Worm (Caenorhabditis elegans) whole organism, L1 larva: ENCODE measurements around the gene syx-18.
A peak's percentile ranks its signal among the peaks of the same experiment; 100 is the strongest.

Source experiments
- C04F5.9 ChIP-seq: sonication (generic microtip); optimal IDR thresholded peaks from 2 replicates; lab custom pipeline; 2016; ENCODE audit warnings: missing genetic modification characterization, missing compliant biosample characterization
- C16A3.4 ChIP-seq: fragments of 150-350 bp; optimal IDR thresholded peaks from 2 replicates; lab custom pipeline; 2014; ENCODE audit warnings: missing biosample characterization, missing genetic modification characterization
- Y116A8C.19 ChIP-seq: sonication (generic microtip); optimal IDR thresholded peaks from 2 replicates; lab custom pipeline; 2016; ENCODE audit warnings: missing compliant biosample characterization, missing genetic modification characterization, borderline replicate concordance
- aha-1 ChIP-seq: fragments of 150-350 bp; optimal IDR thresholded peaks from 2 replicates; lab custom pipeline; 2014; ENCODE audit warnings: missing biosample characterization, missing genetic modification characterization
- ama-1 ChIP-seq: fragments of 150-350 bp; optimal IDR thresholded peaks from 2 replicates; lab custom pipeline; 2014
- blmp-1 ChIP-seq: fragments of 150-350 bp; optimal IDR thresholded peaks from 2 replicates; lab custom pipeline; 2014; ENCODE audit warnings: missing biosample characterization, missing genetic modification characterization
- ceh-63 ChIP-seq: fragments of 200-800 bp; sonication (Bioruptor generic); optimal IDR thresholded peaks from 2 replicates; lab custom pipeline; 2018; ENCODE audit warnings: mild to moderate bottlenecking, missing genetic modification characterization, missing compliant biosample characterization
- ceh-88 ChIP-seq: fragments of 200-800 bp; sonication (Bioruptor generic); IDR thresholded peaks from 2 replicates; pipeline ENCODE4 v1.3.6; 2022; ENCODE audit warnings: missing genetic modification characterization, missing compliant biosample characterization
- ces-1 ChIP-seq: fragments of 150-350 bp; optimal IDR thresholded peaks from 2 replicates; lab custom pipeline; 2014; ENCODE audit warnings: missing biosample characterization, missing genetic modification reagents, missing genetic modification characterization
- dpl-1 ChIP-seq, 3 experiments: fragments of 150-350 bp in 2 of 3; sonication (generic microtip) in 1 of 3; optimal IDR thresholded peaks; 2 replicates each; lab custom pipeline; 2014 to 2017; ENCODE audit warnings: missing biosample characterization in 3 of 3, missing genetic modification characterization in 3 of 3, missing genetic modification reagents in 3 of 3
- efl-1 ChIP-seq, 4 experiments: fragments of 150-350 bp; optimal IDR thresholded peaks in 3 of 4; peaks in 1 of 4; 1 replicate in 1 of 4; 2 replicates in 3 of 4; lab custom pipeline; 2014; ENCODE audit warnings: missing biosample characterization in 2 of 4, missing genetic modification characterization in 2 of 4, missing genetic modification reagents in 2 of 4
- elt-2 ChIP-seq: sonication (generic microtip); optimal IDR thresholded peaks from 2 replicates; lab custom pipeline; 2016; ENCODE audit warnings: missing genetic modification characterization, mild to moderate bottlenecking, inconsistent platforms, missing compliant biosample characterization, missing genetic modification reagents
- hlh-17 ChIP-seq: fragments of 200-800 bp; sonication (Bioruptor generic); optimal IDR thresholded peaks from 2 replicates; lab custom pipeline; 2018; ENCODE audit warnings: missing genetic modification characterization, mild to moderate bottlenecking, missing compliant biosample characterization, moderate library complexity, borderline replicate concordance
- hpl-2 ChIP-seq: fragments of 150-350 bp; optimal IDR thresholded peaks from 2 replicates; lab custom pipeline; 2014; ENCODE audit warnings: missing biosample characterization, missing genetic modification reagents, missing genetic modification characterization
- irx-1 ChIP-seq: sonication (generic microtip); optimal IDR thresholded peaks from 2 replicates; lab custom pipeline; 2016; ENCODE audit warnings: missing genetic modification characterization, missing compliant biosample characterization
- isw-1 ChIP-seq: fragments of 200-800 bp; sonication (Bioruptor generic); IDR thresholded peaks from 2 replicates; pipeline ENCODE4 v1.3.6; 2022; ENCODE audit warnings: missing genetic modification characterization, missing compliant biosample characterization
- jun-1 ChIP-seq: fragments of 150-350 bp; optimal IDR thresholded peaks from 2 replicates; lab custom pipeline; 2014; ENCODE audit warnings: missing biosample characterization, missing genetic modification reagents, missing genetic modification characterization
- lin-13 ChIP-seq: fragments of 150-350 bp; optimal IDR thresholded peaks from 2 replicates; lab custom pipeline; 2014; ENCODE audit warnings: missing biosample characterization, missing genetic modification reagents, missing genetic modification characterization
- lin-14 ChIP-seq: fragments of 200-800 bp; sonication (Bioruptor generic); optimal IDR thresholded peaks from 2 replicates; lab custom pipeline; 2018; ENCODE audit warnings: mild to moderate bottlenecking, missing genetic modification characterization, moderate library complexity, missing compliant biosample characterization
- lin-35 ChIP-seq, 2 experiments: fragments of 150-350 bp; optimal IDR thresholded peaks; 2 replicates each; lab custom pipeline; 2014; ENCODE audit warnings: missing biosample characterization in 2 of 2, missing genetic modification characterization in 2 of 2, missing genetic modification reagents in 2 of 2
- lir-3 ChIP-seq: sonication (generic microtip); optimal IDR thresholded peaks from 2 replicates; lab custom pipeline; 2016; ENCODE audit warnings: mild to moderate bottlenecking, missing genetic modification characterization, moderate library complexity, missing compliant biosample characterization; ENCODE audit not compliant: poor library complexity
- mab-9 ChIP-seq: fragments of 200-800 bp; sonication (Bioruptor generic); IDR thresholded peaks from 2 replicates; pipeline ENCODE4 v1.3.6; 2022; ENCODE audit warnings: missing genetic modification reagents, missing genetic modification characterization, missing compliant biosample characterization
- nhr-20 ChIP-seq: sonication (generic microtip); optimal IDR thresholded peaks from 2 replicates; lab custom pipeline; 2016; ENCODE audit warnings: mild to moderate bottlenecking, missing genetic modification characterization, missing compliant biosample characterization
- nhr-28 ChIP-seq: fragments of 150-350 bp; optimal IDR thresholded peaks from 2 replicates; lab custom pipeline; 2014; ENCODE audit warnings: missing biosample characterization, missing genetic modification characterization
- nhr-47 ChIP-seq: sonication (generic microtip); optimal IDR thresholded peaks from 2 replicates; lab custom pipeline; 2016; ENCODE audit warnings: mild to moderate bottlenecking, missing genetic modification characterization, moderate library complexity, missing compliant biosample characterization
- nhr-71 ChIP-seq: sonication (generic microtip); optimal IDR thresholded peaks from 2 replicates; lab custom pipeline; 2016; ENCODE audit warnings: mild to moderate bottlenecking, missing genetic modification characterization, moderate library complexity, missing compliant biosample characterization
- nhr-77 ChIP-seq: fragments of 150-350 bp; optimal IDR thresholded peaks from 2 replicates; lab custom pipeline; 2014; ENCODE audit warnings: missing biosample characterization, missing genetic modification characterization
- pag-3 ChIP-seq: sonication (generic microtip); optimal IDR thresholded peaks from 2 replicates; lab custom pipeline; 2017; ENCODE audit warnings: missing genetic modification characterization, mild to moderate bottlenecking, missing compliant biosample characterization, antibody characterized with exemption, borderline replicate concordance; ENCODE audit not compliant: insufficient read depth
- pax-3 ChIP-seq: fragments of 200-800 bp; sonication (Bioruptor generic); optimal IDR thresholded peaks from 2 replicates; lab custom pipeline; 2018; ENCODE audit warnings: mild to moderate bottlenecking, missing genetic modification characterization, moderate library complexity, missing compliant biosample characterization
- snpc-4 ChIP-seq: fragments of 150-350 bp; optimal IDR thresholded peaks from 2 replicates; lab custom pipeline; 2014; ENCODE audit warnings: missing biosample characterization, missing genetic modification characterization
- snu-23 ChIP-seq: sonication (generic microtip); optimal IDR thresholded peaks from 2 replicates; lab custom pipeline; 2016; ENCODE audit warnings: missing genetic modification characterization, missing compliant biosample characterization
- sptf-1 ChIP-seq: fragments of 150-350 bp; optimal IDR thresholded peaks from 2 replicates; lab custom pipeline; 2014; ENCODE audit warnings: missing biosample characterization, missing genetic modification characterization
- tbx-2 ChIP-seq: sonication (generic microtip); optimal IDR thresholded peaks from 2 replicates; lab custom pipeline; 2016; ENCODE audit warnings: missing genetic modification characterization, missing compliant biosample characterization
- tlp-1 ChIP-seq: fragments of 150-350 bp; optimal IDR thresholded peaks from 2 replicates; lab custom pipeline; 2014; ENCODE audit warnings: missing biosample characterization, missing genetic modification characterization
- unc-130 ChIP-seq: fragments of 150-350 bp; optimal IDR thresholded peaks from 2 replicates; lab custom pipeline; 2017; ENCODE audit warnings: missing biosample characterization, missing genetic modification characterization, inconsistent platforms
- unc-62 ChIP-seq: fragments of 150-350 bp; optimal IDR thresholded peaks from 2 replicates; lab custom pipeline; 2014; ENCODE audit warnings: missing biosample characterization, missing genetic modification reagents, missing genetic modification characterization
- vab-15 ChIP-seq: sonication (generic microtip); optimal IDR thresholded peaks from 2 replicates; lab custom pipeline; 2017; ENCODE audit warnings: missing genotype, mild to moderate bottlenecking, missing genetic modification characterization, missing compliant biosample characterization
- ztf-11 ChIP-seq, 2 experiments: sonication (generic microtip); optimal IDR thresholded peaks; 2 replicates each; lab custom pipeline; 2016 to 2017; ENCODE audit warnings: missing genetic modification characterization in 2 of 2, missing biosample characterization in 1 of 2, missing compliant biosample characterization in 1 of 2

The syx-18 gene

ce11 chrV:6681501-6681900 lies 26.3 kb upstream of the syx-18 start, which contains the start of gene egl-46:
TSS of gene egl-46 (minus strand) at chrV:6681573.
- TF ChIP-seq ceh-88 (no peak), nhr-20 (no peak), lin-35 (GFP tag; optimal IDR thresholded peaks at IDR 0.05; lab: Kevin White, UChicago) (no peak), aha-1 (tag; lab: Kevin White, UChicago) (no peak), unc-62 (GFP tag; lab: Kevin White, UChicago) (no peak), C16A3.4 (no peak), nhr-71 (tag; lab: Kevin White, UChicago) (no peak), tbx-2 (tag; lab: Kevin White, UChicago) (no peak), irx-1 (tag; lab: Kevin White, UChicago) (no peak), Y116A8C.19 (no peak), ama-1 (lab: Kevin White, UChicago) (no peak), lir-3 (tag; lab: Kevin White, UChicago) (no peak), hpl-2 (GFP tag; lab: Kevin White, UChicago) (no peak), pag-3 (no peak), unc-130 (no peak), mab-9 (GFP tag; lab: Robert Waterston, UW) (no peak)

DNA sequence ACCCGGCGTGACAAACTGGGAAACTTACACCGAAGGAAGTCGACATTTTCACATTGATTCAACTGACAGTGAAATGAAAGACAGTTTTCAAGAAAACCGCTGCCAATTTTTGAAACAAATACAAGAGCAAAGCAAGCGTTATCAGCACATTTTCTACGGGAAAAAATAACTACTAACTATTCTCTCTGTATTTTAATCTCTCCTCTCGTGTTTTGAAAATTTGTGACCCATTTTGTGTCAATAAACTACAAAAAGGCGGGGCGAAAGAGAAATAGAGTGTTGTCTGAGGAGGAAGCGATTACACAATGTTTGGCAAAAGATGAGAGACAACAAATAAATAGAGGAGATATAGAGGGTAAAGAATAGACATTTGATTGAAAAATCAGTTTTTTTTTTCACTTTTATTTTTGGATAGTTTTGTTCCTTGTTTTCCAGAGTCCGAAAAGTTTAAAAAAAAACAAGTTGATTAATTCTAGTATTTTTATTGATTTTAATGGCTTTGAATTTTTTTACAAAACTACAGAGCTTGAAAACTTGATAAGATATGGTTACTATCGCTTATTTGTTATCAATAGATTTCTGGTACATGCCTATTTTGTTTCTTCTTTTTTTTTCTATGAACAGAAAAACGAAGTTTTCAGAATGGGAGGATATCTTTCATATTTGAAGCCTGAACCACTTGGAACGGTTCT lies 21.1 kb upstream of the syx-18 start, which contains the start of gene cest-34:
TSS of gene cest-34 (plus strand) at position 642 of the 692 bp plus-strand sequence.
- no peak for TF ChIP-seq isw-1 (GFP tag; lab: Robert Waterston, UW)
- TF ChIP-seq nhr-28 (tag; lab: Kevin White, UChicago): no peak
- TF ChIP-seq ceh-88: no peak
- no peak for TF ChIP-seq vab-15 (tag; lab: Kevin White, UChicago)
- peak; percentile 1 for TF ChIP-seq blmp-1
- peak; percentile 63 for TF ChIP-seq nhr-20
- TF ChIP-seq nhr-77: peak; percentile 4
- peak; percentile 65 for TF ChIP-seq lin-14 (GFP tag; lab: Kevin White, UChicago)

DNA sequence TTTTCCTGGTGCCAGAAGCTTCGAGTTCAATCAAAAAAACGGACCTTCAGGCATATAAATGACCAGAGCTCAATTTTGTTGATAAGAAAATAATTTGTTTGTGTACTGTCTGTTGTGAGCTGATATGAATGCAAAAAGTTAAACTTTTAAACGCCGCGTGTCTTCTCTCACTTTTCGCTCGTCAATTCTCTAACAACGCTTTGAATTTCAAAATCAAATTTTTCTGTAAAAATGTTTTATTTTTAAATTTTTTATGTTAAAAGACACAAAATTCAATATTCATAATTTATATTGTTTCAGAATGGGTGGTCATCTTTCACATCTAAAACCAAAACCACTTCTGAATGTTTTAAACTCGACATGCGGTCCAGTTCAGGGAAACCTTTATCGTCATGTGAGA lies 18.7 kb upstream of the syx-18 start, which contains the start of gene cest-31:
TSS of gene cest-31 (plus strand) at position 301 of the 400 bp plus-strand sequence.
- TF ChIP-seq efl-1 (optimal IDR thresholded peaks at IDR 0.05; lab: Kevin White, UChicago): no peak
- peak in 1 of 2 experiments; percentile 47 for TF ChIP-seq efl-1 (GFP tag; optimal IDR thresholded peaks at IDR 0.05 in 1 of 2; lab: Kevin White, UChicago)
- no peak for TF ChIP-seq jun-1 (tag; lab: Kevin White, UChicago)
- TF ChIP-seq, all 84 proteins: peak for 1

- TF ChIP-seq irx-1 (tag; lab: Kevin White, UChicago) (no peak), snu-23 (GFP tag; lab: Kevin White, UChicago) (no peak), dpl-1 (GFP tag; optimal IDR thresholded peaks at IDR 0.05; lab: Kevin White, UChicago) (no peak), sptf-1 (tag; lab: Kevin White, UChicago) (no peak), ces-1 (no peak), tlp-1 (no peak), hlh-17 (GFP tag; lab: Kevin White, UChicago) (no peak), C04F5.9 (tag; lab: Kevin White, UChicago) (no peak), nhr-47 (no peak), elt-2 (tag; lab: Kevin White, UChicago) (no peak), lin-14 (GFP tag; lab: Kevin White, UChicago) (no peak), snpc-4 (tag; lab: Kevin White, UChicago) (no peak), ztf-11 (tag; optimal IDR thresholded peaks at IDR 0.05; lab: Kevin White, UChicago) (no peak), lin-13 (GFP tag; lab: Kevin White, UChicago) (no peak), ceh-88 (no peak), pag-3 (no peak), nhr-20 (no peak), ceh-63 (GFP tag; lab: Kevin White, UChicago) (no peak), pax-3 (tag; lab: Kevin White, UChicago) (no peak), Y116A8C.19 (no peak)
These were observed 14.3 kb upstream of the syx-18 start, which contains the start of gene cest-28 for ce11 chrV:6669520-6669919. TSS of gene cest-28 (plus strand) at chrV:6669820.
